Fruit fly (Drosophila melanogaster) whole organism, prepupa: ENCODE results near the gene Rsph9.

Source experiments
- Blimp-1 ChIP-seq: fragments of 200-800 bp; sonication (Bioruptor generic); optimal IDR thresholded peaks from 3 replicates; lab custom pipeline; 2017; ENCODE audit warnings: missing biosample characterization, missing genetic modification characterization, mild to moderate bottlenecking, moderate library complexity, missing genetic modification reagents
- CG10631 ChIP-seq: fragments of 200-800 bp; sonication (Bioruptor generic); optimal IDR thresholded peaks from 2 replicates; lab custom pipeline; 2016; ENCODE audit warnings: missing biosample characterization, missing genetic modification characterization
- CG10669 ChIP-seq: fragments of 200-800 bp; sonication (Bioruptor generic); optimal IDR thresholded peaks from 3 replicates; lab custom pipeline; 2018; ENCODE audit warnings: missing biosample characterization, mild to moderate bottlenecking, missing genetic modification characterization, moderate library complexity
- CG11294 ChIP-seq: fragments of 200-800 bp; sonication (Bioruptor generic); IDR thresholded peaks from 2 replicates; pipeline ENCODE4 v1.3.6; 2022; ENCODE audit warnings: missing biosample characterization, missing genetic modification characterization
- CG11762 ChIP-seq: fragments of 200-800 bp; sonication (Bioruptor generic); optimal IDR thresholded peaks from 3 replicates; lab custom pipeline; 2016; ENCODE audit warnings: missing biosample characterization, missing genetic modification characterization; ENCODE audit not compliant: insufficient read depth
- CG11902 ChIP-seq: fragments of 200-800 bp; sonication (Bioruptor generic); optimal IDR thresholded peaks from 3 replicates; lab custom pipeline; 2016; ENCODE audit warnings: missing biosample characterization, missing genetic modification characterization
- CG15336 ChIP-seq: fragments of 200-800 bp; sonication (Bioruptor generic); IDR thresholded peaks from 2 replicates; pipeline ENCODE4 v1.3.6; 2022; ENCODE audit warnings: missing biosample characterization, missing genetic modification characterization
- CG1621 ChIP-seq: fragments of 200-800 bp; sonication (Bioruptor generic); optimal IDR thresholded peaks from 3 replicates; lab custom pipeline; 2018; ENCODE audit warnings: missing biosample characterization, mild to moderate bottlenecking, missing genetic modification characterization
- CG3032 ChIP-seq: fragments of 200-800 bp; optimal IDR thresholded peaks from 2 replicates; lab custom pipeline; 2019; ENCODE audit warnings: missing biosample characterization, mild to moderate bottlenecking, missing genetic modification characterization, moderate library complexity
- CG31627 ChIP-seq: fragments of 200-800 bp; sonication (Bioruptor generic); optimal IDR thresholded peaks from 3 replicates; lab custom pipeline; 2016; ENCODE audit warnings: missing biosample characterization, missing genetic modification characterization
- CG32006 ChIP-seq: fragments of 200-800 bp; sonication (Bioruptor generic); optimal IDR thresholded peaks from 3 replicates; lab custom pipeline; 2017; ENCODE audit warnings: missing biosample characterization, mild to moderate bottlenecking, missing genetic modification characterization
- CG34406 ChIP-seq: fragments of 200-800 bp; sonication (Bioruptor generic); optimal IDR thresholded peaks from 3 replicates; lab custom pipeline; 2016; ENCODE audit warnings: missing biosample characterization, missing genetic modification characterization
- CG3919 ChIP-seq: fragments of 200-800 bp; sonication (Bioruptor generic); optimal IDR thresholded peaks from 3 replicates; lab custom pipeline; 2016; ENCODE audit warnings: missing biosample characterization, missing genetic modification characterization
- CG4318 ChIP-seq: fragments of 200-800 bp; sonication (Bioruptor generic); optimal IDR thresholded peaks from 3 replicates; lab custom pipeline; 2017; ENCODE audit warnings: missing biosample characterization, mild to moderate bottlenecking, missing genetic modification characterization
- CG6163 ChIP-seq: fragments of 200-800 bp; sonication (Bioruptor generic); IDR thresholded peaks from 3 replicates; pipeline ENCODE4 v1.3.6; 2022; ENCODE audit warnings: missing biosample characterization, missing genetic modification characterization
- CG6276 ChIP-seq: fragments of 200-800 bp; sonication (Bioruptor generic); optimal IDR thresholded peaks from 2 replicates; lab custom pipeline; 2017; ENCODE audit warnings: missing biosample characterization, mild to moderate bottlenecking, missing genetic modification characterization
- CG6792 ChIP-seq: fragments of 200-800 bp; sonication (Bioruptor generic); optimal IDR thresholded peaks from 3 replicates; lab custom pipeline; 2016; ENCODE audit warnings: missing biosample characterization, missing genetic modification characterization
- CG6808 ChIP-seq: fragments of 200-800 bp; sonication (Bioruptor generic); optimal IDR thresholded peaks from 3 replicates; lab custom pipeline; 2017; ENCODE audit warnings: missing biosample characterization, missing genetic modification characterization, mild to moderate bottlenecking, moderate library complexity, missing genetic modification reagents
- CG6854 ChIP-seq: fragments of 200-800 bp; sonication (Bioruptor generic); optimal IDR thresholded peaks from 2 replicates; lab custom pipeline; 2017; ENCODE audit warnings: missing biosample characterization, mild to moderate bottlenecking, missing genetic modification characterization
- CG8319 ChIP-seq: fragments of 200-800 bp; sonication (Bioruptor generic); optimal IDR thresholded peaks from 3 replicates; lab custom pipeline; 2016; ENCODE audit warnings: missing biosample characterization, missing genetic modification characterization
- CG8632 ChIP-seq: fragments of 200-800 bp; sonication (Bioruptor generic); optimal IDR thresholded peaks from 3 replicates; lab custom pipeline; 2016; ENCODE audit warnings: missing biosample characterization, missing genetic modification characterization
- Eip75B ChIP-seq: fragments of 200-800 bp; sonication (Bioruptor generic); optimal IDR thresholded peaks from 3 replicates; lab custom pipeline; 2016; ENCODE audit warnings: missing biosample characterization, missing genetic modification characterization
- Eip78C ChIP-seq: fragments of 200-800 bp; sonication (Bioruptor generic); peaks from one replicate; lab custom pipeline; 2016; ENCODE audit warnings: missing biosample characterization, missing genetic modification characterization
- Eip93F ChIP-seq: fragments of 200-800 bp; sonication (Bioruptor generic); optimal IDR thresholded peaks from 2 replicates; lab custom pipeline; 2016; ENCODE audit warnings: missing biosample characterization, mild to moderate bottlenecking, missing genetic modification characterization
- Ets21C ChIP-seq: fragments of 200-800 bp; sonication (Bioruptor generic); optimal IDR thresholded peaks from 3 replicates; lab custom pipeline; 2016; ENCODE audit warnings: missing biosample characterization, missing genetic modification characterization
- Ets96B ChIP-seq: fragments of 200-800 bp; optimal IDR thresholded peaks from 2 replicates; lab custom pipeline; 2019; ENCODE audit warnings: missing biosample characterization, mild to moderate bottlenecking, missing genetic modification characterization, moderate library complexity
- Gug ChIP-seq: fragments of 200-800 bp; sonication (Bioruptor generic); IDR thresholded peaks from 2 replicates; pipeline ENCODE4 v1.3.6; 2022; ENCODE audit warnings: missing biosample characterization, missing genetic modification characterization
- Hr39 ChIP-seq: fragments of 200-800 bp; sonication (Bioruptor generic); optimal IDR thresholded peaks from 2 replicates; lab custom pipeline; 2016; ENCODE audit warnings: missing biosample characterization, missing genetic modification characterization
- Hr4 ChIP-seq: fragments of 200-800 bp; sonication (Bioruptor generic); optimal IDR thresholded peaks from 3 replicates; lab custom pipeline; 2016; ENCODE audit warnings: missing biosample characterization, missing genetic modification characterization
- Lpt ChIP-seq: fragments of 200-800 bp; sonication (Bioruptor generic); optimal IDR thresholded peaks from 3 replicates; lab custom pipeline; 2016; ENCODE audit warnings: missing biosample characterization, missing genetic modification characterization
- Met ChIP-seq: fragments of 200-800 bp; sonication (Bioruptor generic); optimal IDR thresholded peaks from 3 replicates; lab custom pipeline; 2016; ENCODE audit warnings: missing biosample characterization, missing genetic modification characterization
- OdsH ChIP-seq: fragments of 200-800 bp; sonication (Bioruptor generic); optimal IDR thresholded peaks from 3 replicates; lab custom pipeline; 2016; ENCODE audit warnings: missing biosample characterization, missing genetic modification characterization
- Smox ChIP-seq: fragments of 200-800 bp; sonication (Bioruptor generic); optimal IDR thresholded peaks from 3 replicates; lab custom pipeline; 2016; ENCODE audit warnings: missing biosample characterization, missing genetic modification characterization
- Sox102F ChIP-seq: fragments of 200-800 bp; sonication (Bioruptor generic); optimal IDR thresholded peaks from 2 replicates; lab custom pipeline; 2016; ENCODE audit warnings: missing biosample characterization, mild to moderate bottlenecking, missing genetic modification characterization
- Sox14 ChIP-seq: fragments of 200-800 bp; sonication (Bioruptor generic); optimal IDR thresholded peaks from 3 replicates; lab custom pipeline; 2016; ENCODE audit warnings: missing biosample characterization, missing genetic modification characterization
- Sox15 ChIP-seq: fragments of 200-800 bp; sonication (Bioruptor generic); optimal IDR thresholded peaks from 3 replicates; lab custom pipeline; 2016; ENCODE audit warnings: missing biosample characterization, missing genetic modification characterization
- achi ChIP-seq: fragments of 200-800 bp; sonication (Bioruptor generic); optimal IDR thresholded peaks from 3 replicates; lab custom pipeline; 2016; ENCODE audit warnings: missing biosample characterization, missing genetic modification characterization
- acj6 ChIP-seq: fragments of 200-800 bp; sonication (Bioruptor generic); optimal IDR thresholded peaks from 3 replicates; lab custom pipeline; 2016; ENCODE audit warnings: missing biosample characterization, missing genetic modification characterization
- cyc ChIP-seq: fragments of 200-800 bp; sonication (Bioruptor generic); optimal IDR thresholded peaks from 3 replicates; lab custom pipeline; 2016; ENCODE audit warnings: missing biosample characterization, missing genetic modification characterization
- dac ChIP-seq: fragments of 200-800 bp; sonication (Bioruptor generic); optimal IDR thresholded peaks from 2 replicates; lab custom pipeline; 2017; ENCODE audit warnings: missing biosample characterization, mild to moderate bottlenecking, missing genetic modification characterization
- eg ChIP-seq: fragments of 200-800 bp; sonication (Bioruptor generic); IDR thresholded peaks from 3 replicates; pipeline ENCODE4 v1.3.6; 2022; ENCODE audit warnings: missing biosample characterization, missing genetic modification characterization
- esn ChIP-seq: fragments of 200-800 bp; sonication (Bioruptor generic); optimal IDR thresholded peaks from 2 replicates; lab custom pipeline; 2016; ENCODE audit warnings: missing biosample characterization, mild to moderate bottlenecking, missing genetic modification characterization, moderate library complexity
- fd59A ChIP-seq: fragments of 200-800 bp; sonication (Bioruptor generic); optimal IDR thresholded peaks from 2 replicates; lab custom pipeline; 2017; ENCODE audit warnings: missing biosample characterization, mild to moderate bottlenecking, missing genetic modification characterization, missing genetic modification reagents
- lz ChIP-seq: fragments of 200-800 bp; sonication (Bioruptor generic); optimal IDR thresholded peaks from 3 replicates; lab custom pipeline; 2016; ENCODE audit warnings: missing biosample characterization, missing genetic modification characterization
- pdm3 ChIP-seq: fragments of 200-800 bp; sonication (Bioruptor generic); optimal IDR thresholded peaks from 3 replicates; lab custom pipeline; 2016; ENCODE audit warnings: missing biosample characterization, missing genetic modification characterization
- salr ChIP-seq, 2 experiments: fragments of 200-800 bp; sonication (Bioruptor generic); optimal IDR thresholded peaks; 3 replicates each; lab custom pipeline; 2016 to 2018; ENCODE audit warnings: missing biosample characterization in 2 of 2, missing genetic modification characterization in 2 of 2, mild to moderate bottlenecking in 1 of 2
- spab ChIP-seq: fragments of 200-800 bp; sonication (Bioruptor generic); optimal IDR thresholded peaks from 2 replicates; lab custom pipeline; 2017; ENCODE audit warnings: missing biosample characterization, mild to moderate bottlenecking, missing genetic modification characterization, missing genetic modification reagents
- ss ChIP-seq, 2 experiments: fragments of 200-800 bp; sonication (Bioruptor generic); optimal IDR thresholded peaks; 2 replicates in 1 of 2; 3 replicates in 1 of 2; lab custom pipeline; 2017 to 2018; ENCODE audit warnings: mild to moderate bottlenecking in 2 of 2, missing biosample characterization in 2 of 2, missing genetic modification characterization in 2 of 2, moderate library complexity in 1 of 2
- topi ChIP-seq: fragments of 200-800 bp; sonication (Bioruptor generic); optimal IDR thresholded peaks from 3 replicates; lab custom pipeline; 2016; ENCODE audit warnings: missing biosample characterization, missing genetic modification characterization

Rsph9 gene

DNA sequence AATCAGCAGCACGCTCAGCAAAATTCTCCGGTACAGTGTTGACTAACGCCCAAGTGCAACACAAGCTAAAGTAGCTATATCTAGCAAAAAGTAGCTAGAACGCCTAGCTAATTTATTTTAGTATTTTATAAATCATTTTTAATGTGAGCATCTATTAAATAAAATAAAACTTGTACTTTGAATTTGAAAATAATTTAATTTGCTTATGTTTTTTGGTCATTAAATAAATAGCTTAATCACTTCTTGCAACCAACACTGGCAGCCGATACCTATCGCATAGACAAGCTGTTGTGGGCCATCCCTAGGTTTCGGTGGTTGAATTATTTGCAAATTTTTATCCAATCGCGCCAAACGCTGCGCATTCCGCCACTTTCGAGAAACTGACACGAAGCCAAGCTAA lies 2.1 kb downstream of the Rsph9 start, which contains the start of the genes Polr2J and CG15141:
Gene Polr2J (minus strand): TSS at position 49 of the 400 bp plus-strand sequence.
Gene CG15141 (plus strand): TSS at position 284 of the 400 bp plus-strand sequence.
- TF ChIP-seq esn (GFP tag; lab: Kevin White, UChicago) = peak; percentile 85
- peak in 1 of 2 experiments; percentile 21 for TF ChIP-seq salr (GFP tag; optimal IDR thresholded peaks at IDR 0.05; lab: Kevin White, UChicago)
- TF ChIP-seq Ets96B (tag; lab: Kevin White, UChicago) = peak; percentile 73
- TF ChIP-seq Sox102F (GFP tag; lab: Kevin White, UChicago) = peak; percentile 73
- TF ChIP-seq Ets21C (GFP tag; lab: Kevin White, UChicago) = peak; percentile 62
- peak; percentile 70 for TF ChIP-seq Gug
- TF ChIP-seq CG6163 (GFP tag; lab: Robert Waterston, UW) = peak; percentile 55
- peak; percentile 74 for TF ChIP-seq eg (GFP tag; lab: Robert Waterston, UW)
- peak; percentile 48 for TF ChIP-seq CG8632 (GFP tag; lab: Kevin White, UChicago)
- TF ChIP-seq Eip75B (GFP tag; lab: Kevin White, UChicago) = peak; percentile 77
- peak; percentile 44 for TF ChIP-seq CG11762
- peak; percentile 83 for TF ChIP-seq OdsH (GFP tag; lab: Kevin White, UChicago)
- TF ChIP-seq CG3919 (GFP tag; lab: Kevin White, UChicago) = no peak
- peak; percentile 27 for TF ChIP-seq Eip93F
- TF ChIP-seq Hr39 (GFP tag; lab: Kevin White, UChicago) = no peak
- peak; percentile 17; the same call in 1 of the 2 replicates for TF ChIP-seq CG11294 (GFP tag; lab: Robert Waterston, UW)
- peak; percentile 81 for TF ChIP-seq CG31627 (GFP tag; lab: Kevin White, UChicago)
- no peak for TF ChIP-seq Lpt (GFP tag; lab: Kevin White, UChicago)
- TF ChIP-seq CG6808 (GFP tag; lab: Kevin White, UChicago) = no peak
- TF ChIP-seq topi = peak; percentile 72
- TF ChIP-seq CG34406 (GFP tag; lab: Kevin White, UChicago) = peak; percentile 78
- no peak for TF ChIP-seq dac (GFP tag; lab: Kevin White, UChicago)
- peak; percentile 84 for TF ChIP-seq lz (GFP tag; lab: Kevin White, UChicago)
- TF ChIP-seq acj6 = peak; percentile 79
- TF ChIP-seq CG3032 = peak; percentile 81
- no peak for TF ChIP-seq Eip78C (GFP tag; lab: Kevin White, UChicago)
- TF ChIP-seq CG15336 = peak; percentile 63; the same call in 1 of the 2 replicates
- TF ChIP-seq Blimp-1 (GFP tag; lab: Kevin White, UChicago) = peak; percentile 25
- no peak for TF ChIP-seq CG10669 (GFP tag; lab: Kevin White, UChicago)
- TF ChIP-seq Hr4 (GFP tag; lab: Kevin White, UChicago) = peak; percentile 86
- TF ChIP-seq Smox (GFP tag; lab: Kevin White, UChicago) = no peak
- no peak for TF ChIP-seq ss (GFP tag; optimal IDR thresholded peaks at IDR 0.05; lab: Kevin White, UChicago)
- TF ChIP-seq Sox14 (GFP tag; lab: Kevin White, UChicago) = peak; percentile 73
- no peak for TF ChIP-seq CG32006
- peak; percentile 63 for TF ChIP-seq Sox15 (GFP tag; lab: Kevin White, UChicago)
- peak; percentile 61 for TF ChIP-seq CG11902 (GFP tag; lab: Kevin White, UChicago)
- TF ChIP-seq CG6276 = no peak
- no peak for TF ChIP-seq CG1621
- peak; percentile 84 for TF ChIP-seq pdm3
- peak; percentile 80 for TF ChIP-seq achi (GFP tag; lab: Kevin White, UChicago)
- peak; percentile 33 for TF ChIP-seq spab (GFP tag; lab: Kevin White, UChicago)
- TF ChIP-seq CG4318 (GFP tag; lab: Kevin White, UChicago) = peak; percentile 72
- TF ChIP-seq CG10631 (GFP tag; lab: Kevin White, UChicago) = peak; percentile 89
- no peak for TF ChIP-seq CG6854 (GFP tag; lab: Kevin White, UChicago)
- TF ChIP-seq cyc = peak; percentile 75
- peak; percentile 33 for TF ChIP-seq CG8319 (GFP tag; lab: Kevin White, UChicago)
- TF ChIP-seq fd59A = peak; percentile 57
- TF ChIP-seq Met = peak; percentile 72
- TF ChIP-seq CG6792 = no peak
